Fruit fly (Drosophila melanogaster) whole organism, embryonic: ENCODE results near the gene mtsh.

Experiments used
- Adf1 ChIP-seq: fragments of 200-800 bp; sonication (Bioruptor generic); IDR thresholded peaks from 2 replicates; pipeline ENCODE4 v1.3.6; 2022; ENCODE audit warnings: missing biosample characterization, missing genetic modification characterization
- Atf-2 ChIP-seq: fragments of 200-800 bp; sonication (Bioruptor generic); optimal IDR thresholded peaks from 2 replicates; lab custom pipeline; 2016; ENCODE audit warnings: missing biosample characterization, missing genetic modification characterization
- BtbVII ChIP-seq: fragments of 200-800 bp; sonication (Bioruptor generic); optimal IDR thresholded peaks from 3 replicates; lab custom pipeline; 2017; ENCODE audit warnings: missing biosample characterization, mild to moderate bottlenecking, missing genetic modification characterization
- CG11398 ChIP-seq: fragments of 200-800 bp; sonication (Bioruptor generic); optimal IDR thresholded peaks from 2 replicates; lab custom pipeline; 2016; ENCODE audit warnings: missing biosample characterization, missing genetic modification characterization
- CG12219 ChIP-seq: fragments of 200-800 bp; sonication (Bioruptor generic); optimal IDR thresholded peaks from 3 replicates; lab custom pipeline; 2018; ENCODE audit warnings: missing biosample characterization, mild to moderate bottlenecking, missing genetic modification characterization
- CG14710 ChIP-seq: fragments of 200-800 bp; sonication (Bioruptor generic); optimal IDR thresholded peaks from 3 replicates; lab custom pipeline; 2019; ENCODE audit warnings: missing biosample characterization, mild to moderate bottlenecking, missing genetic modification characterization, moderate library complexity
- CG14965 ChIP-seq: fragments of 200-800 bp; sonication (Bioruptor generic); optimal IDR thresholded peaks from 2 replicates; lab custom pipeline; 2016; ENCODE audit warnings: missing biosample characterization, missing genetic modification characterization, borderline replicate concordance
- CG15269 ChIP-seq: fragments of 200-800 bp; sonication (Bioruptor generic); optimal IDR thresholded peaks from 2 replicates; lab custom pipeline; 2018; ENCODE audit warnings: missing biosample characterization, mild to moderate bottlenecking, missing genetic modification characterization, moderate library complexity
- CG15514 ChIP-seq: fragments of 200-800 bp; sonication (Bioruptor generic); optimal IDR thresholded peaks from 3 replicates; lab custom pipeline; 2017; ENCODE audit warnings: missing biosample characterization, missing genetic modification characterization, mild to moderate bottlenecking, moderate library complexity, missing genetic modification reagents
- CG1832 ChIP-seq: fragments of 200-800 bp; sonication (Bioruptor generic); optimal IDR thresholded peaks from 2 replicates; lab custom pipeline; 2017; ENCODE audit warnings: missing biosample characterization, mild to moderate bottlenecking, missing genetic modification characterization, inconsistent platforms
- CG2678 ChIP-seq: fragments of 200-800 bp; sonication (Bioruptor generic); optimal IDR thresholded peaks from 3 replicates; lab custom pipeline; 2019; ENCODE audit warnings: missing biosample characterization, mild to moderate bottlenecking, missing genetic modification characterization, moderate library complexity
- CG2875 ChIP-seq: fragments of 200-800 bp; sonication (Bioruptor generic); optimal IDR thresholded peaks from 2 replicates; lab custom pipeline; 2017; ENCODE audit warnings: missing biosample characterization, mild to moderate bottlenecking, missing genetic modification characterization, missing genetic modification reagents
- CG30403 ChIP-seq: fragments of 200-800 bp; sonication (Bioruptor generic); optimal IDR thresholded peaks from 3 replicates; lab custom pipeline; 2016; ENCODE audit warnings: missing biosample characterization, missing genetic modification characterization
- CG32772 ChIP-seq: fragments of 200-800 bp; sonication (Bioruptor generic); IDR thresholded peaks from 2 replicates; pipeline ENCODE4 v1.3.6; 2022; ENCODE audit warnings: missing biosample characterization, missing genetic modification characterization
- CG33557 ChIP-seq: fragments of 200-800 bp; sonication (Bioruptor generic); optimal IDR thresholded peaks from 2 replicates; lab custom pipeline; 2019; ENCODE audit warnings: missing biosample characterization, mild to moderate bottlenecking, missing genetic modification characterization, moderate library complexity
- CG3995 ChIP-seq: fragments of 200-800 bp; sonication (Bioruptor generic); optimal IDR thresholded peaks from 3 replicates; lab custom pipeline; 2016; ENCODE audit warnings: missing biosample characterization, missing genetic modification characterization
- CG6791 ChIP-seq: fragments of 200-800 bp; sonication (Bioruptor generic); IDR thresholded peaks from 3 replicates; pipeline ENCODE4 v1.3.6; 2022; ENCODE audit warnings: missing biosample characterization, missing genetic modification characterization; ENCODE audit not compliant: partially characterized antibody
- CG7271 ChIP-seq: fragments of 200-800 bp; sonication (Bioruptor generic); optimal IDR thresholded peaks from 2 replicates; lab custom pipeline; 2018; ENCODE audit warnings: missing biosample characterization, mild to moderate bottlenecking, missing genetic modification characterization, moderate library complexity
- CG7928 ChIP-seq: fragments of 200-800 bp; sonication (Bioruptor generic); optimal IDR thresholded peaks from 2 replicates; lab custom pipeline; 2017; ENCODE audit warnings: missing biosample characterization, mild to moderate bottlenecking, missing genetic modification characterization
- CG8359 ChIP-seq: fragments of 200-800 bp; sonication (Bioruptor generic); optimal IDR thresholded peaks from 2 replicates; lab custom pipeline; 2017; ENCODE audit warnings: missing biosample characterization, mild to moderate bottlenecking, missing genetic modification characterization, borderline replicate concordance
- CG8924 ChIP-seq: fragments of 200-800 bp; optimal IDR thresholded peaks from 3 replicates; lab custom pipeline; 2019; ENCODE audit warnings: missing biosample characterization, mild to moderate bottlenecking, missing genetic modification characterization, moderate library complexity
- CG9437 ChIP-seq: fragments of 200-800 bp; sonication (Bioruptor generic); optimal IDR thresholded peaks from 2 replicates; lab custom pipeline; 2018; ENCODE audit warnings: missing biosample characterization, mild to moderate bottlenecking, missing genetic modification characterization
- CG9727 ChIP-seq: fragments of 200-800 bp; sonication (Bioruptor generic); optimal IDR thresholded peaks from 3 replicates; lab custom pipeline; 2017; ENCODE audit warnings: missing biosample characterization, mild to moderate bottlenecking, missing genetic modification characterization
- CTCF ChIP-seq: fragments of 200-800 bp; sonication (Bioruptor generic); optimal IDR thresholded peaks from 2 replicates; lab custom pipeline; 2017; ENCODE audit warnings: missing biosample characterization, mild to moderate bottlenecking, missing genetic modification characterization, moderate library complexity
- CkIIα-i1 ChIP-seq: fragments of 200-800 bp; sonication (Bioruptor generic); IDR thresholded peaks from 2 replicates; pipeline ENCODE4 v1.3.6; 2022; ENCODE audit warnings: missing biosample characterization, missing genetic modification characterization
- Dad ChIP-seq: fragments of 200-800 bp; sonication (Bioruptor generic); optimal IDR thresholded peaks from 3 replicates; lab custom pipeline; 2016; ENCODE audit warnings: missing biosample characterization, missing genetic modification characterization
- Doc3 ChIP-seq: fragments of 200-800 bp; sonication (Bioruptor generic); IDR thresholded peaks from 3 replicates; pipeline ENCODE4 v1.3.6; 2022; ENCODE audit warnings: missing biosample characterization, missing genetic modification characterization; ENCODE audit not compliant: partially characterized antibody
- Drgx ChIP-seq: fragments of 200-800 bp; sonication (Bioruptor generic); IDR thresholded peaks from 2 replicates; pipeline ENCODE4 v1.3.6; 2022; ENCODE audit warnings: missing biosample characterization, missing genetic modification characterization
- E2f1 ChIP-seq: fragments of 200-800 bp; sonication (Bioruptor generic); IDR thresholded peaks from 2 replicates; pipeline ENCODE4 v1.3.6; 2022; ENCODE audit warnings: missing biosample characterization, missing genetic modification characterization
- H2.0 ChIP-seq: fragments of 200-800 bp; sonication (Bioruptor generic); IDR thresholded peaks from 2 replicates; pipeline ENCODE4 v1.3.6; 2022; ENCODE audit warnings: missing biosample characterization, missing genetic modification characterization
- Hr3 ChIP-seq: fragments of 200-800 bp; sonication (Bioruptor generic); optimal IDR thresholded peaks from 3 replicates; lab custom pipeline; 2016; ENCODE audit warnings: missing biosample characterization, missing genetic modification characterization
- MBD-R2 ChIP-seq: fragments of 200-800 bp; sonication (Bioruptor generic); IDR thresholded peaks from 2 replicates; pipeline ENCODE4 v1.3.6; 2022; ENCODE audit warnings: missing biosample characterization, missing genetic modification characterization
- Myb ChIP-seq: fragments of 200-800 bp; sonication (Bioruptor generic); optimal IDR thresholded peaks from 2 replicates; lab custom pipeline; 2016; ENCODE audit warnings: missing biosample characterization, missing genetic modification characterization
- Nf-YA ChIP-seq: fragments of 200-800 bp; sonication (Bioruptor generic); IDR thresholded peaks from 2 replicates; pipeline ENCODE4 v1.3.6; 2022; ENCODE audit warnings: missing biosample characterization, missing genetic modification characterization
- aop ChIP-seq: fragments of 200-800 bp; sonication (Bioruptor generic); IDR thresholded peaks from 2 replicates; pipeline ENCODE4 v1.3.6; 2022; ENCODE audit warnings: missing biosample characterization, missing genetic modification characterization
- bbx ChIP-seq: fragments of 200-800 bp; sonication (Bioruptor generic); IDR thresholded peaks from 2 replicates; pipeline ENCODE4 v1.3.6; 2022; ENCODE audit warnings: missing biosample characterization, missing genetic modification characterization; ENCODE audit not compliant: partially characterized antibody
- cad ChIP-seq: fragments of >200 bp; optimal IDR thresholded peaks from 2 replicates; lab custom pipeline; 2017; ENCODE audit warnings: missing biosample characterization, missing genetic modification characterization
- cas ChIP-seq: fragments of 200-800 bp; sonication (Bioruptor generic); IDR thresholded peaks from 2 replicates; pipeline ENCODE4 v1.3.6; 2022; ENCODE audit warnings: missing biosample characterization, missing genetic modification characterization
- cg ChIP-seq: fragments of 200-800 bp; sonication (Bioruptor generic); optimal IDR thresholded peaks from 3 replicates; lab custom pipeline; 2019; ENCODE audit warnings: missing biosample characterization, mild to moderate bottlenecking, missing genetic modification characterization, moderate library complexity
- ci ChIP-seq: fragments of 200-800 bp; sonication (Bioruptor generic); IDR thresholded peaks from 3 replicates; pipeline ENCODE4 v1.3.6; 2022; ENCODE audit warnings: missing biosample characterization, missing genetic modification characterization
- gfzf ChIP-seq: fragments of 200-800 bp; sonication (Bioruptor generic); optimal IDR thresholded peaks from 2 replicates; lab custom pipeline; 2016; ENCODE audit warnings: missing biosample characterization, mild to moderate bottlenecking, missing genetic modification characterization, moderate library complexity
- hkb ChIP-seq, 2 experiments: fragments of 200-800 bp in 1 of 2; fragments of >200 bp in 1 of 2; sonication (Bioruptor generic) in 1 of 2; IDR thresholded peaks in 1 of 2; optimal IDR thresholded peaks in 1 of 2; 2 replicates each; pipeline versions ENCODE4 v1.3.6 to Lab custom; 2017 to 2022; ENCODE audit warnings: missing biosample characterization in 1 of 2, missing genetic modification characterization in 1 of 2
- nerfin-2 ChIP-seq: fragments of 200-800 bp; sonication (Bioruptor generic); IDR thresholded peaks from 2 replicates; pipeline ENCODE4 v1.3.6; 2022; ENCODE audit warnings: missing biosample characterization, missing genetic modification characterization; ENCODE audit not compliant: partially characterized antibody
- phol ChIP-seq: fragments of 200-800 bp; sonication (Bioruptor generic); optimal IDR thresholded peaks from 3 replicates; lab custom pipeline; 2018; ENCODE audit warnings: missing biosample characterization, mild to moderate bottlenecking, missing genetic modification characterization, moderate library complexity
- pnt ChIP-seq: fragments of 200-800 bp; sonication (Bioruptor generic); optimal IDR thresholded peaks from 3 replicates; lab custom pipeline; 2016; ENCODE audit warnings: missing biosample characterization, missing genetic modification characterization
- pum ChIP-seq: fragments of 200-800 bp; sonication (Bioruptor generic); optimal IDR thresholded peaks from 2 replicates; lab custom pipeline; 2016; ENCODE audit warnings: missing biosample characterization, missing genetic modification characterization
- salm ChIP-seq: fragments of 200-800 bp; sonication (Bioruptor generic); optimal IDR thresholded peaks from 2 replicates; lab custom pipeline; 2018; ENCODE audit warnings: missing biosample characterization, mild to moderate bottlenecking, missing genetic modification characterization
- stc ChIP-seq: fragments of 200-800 bp; sonication (Bioruptor generic); IDR thresholded peaks from 2 replicates; pipeline ENCODE4 v1.3.6; 2022; ENCODE audit warnings: missing biosample characterization, missing genetic modification characterization
- toy ChIP-seq: fragments of 200-800 bp; sonication (Bioruptor generic); IDR thresholded peaks from 2 replicates; pipeline ENCODE4 v1.3.6; 2022; ENCODE audit warnings: missing biosample characterization, missing genetic modification characterization
- trem ChIP-seq: fragments of 200-800 bp; optimal IDR thresholded peaks from 3 replicates; lab custom pipeline; 2019; ENCODE audit warnings: missing biosample characterization, mild to moderate bottlenecking, missing genetic modification characterization, moderate library complexity

The mtsh gene

DNA sequence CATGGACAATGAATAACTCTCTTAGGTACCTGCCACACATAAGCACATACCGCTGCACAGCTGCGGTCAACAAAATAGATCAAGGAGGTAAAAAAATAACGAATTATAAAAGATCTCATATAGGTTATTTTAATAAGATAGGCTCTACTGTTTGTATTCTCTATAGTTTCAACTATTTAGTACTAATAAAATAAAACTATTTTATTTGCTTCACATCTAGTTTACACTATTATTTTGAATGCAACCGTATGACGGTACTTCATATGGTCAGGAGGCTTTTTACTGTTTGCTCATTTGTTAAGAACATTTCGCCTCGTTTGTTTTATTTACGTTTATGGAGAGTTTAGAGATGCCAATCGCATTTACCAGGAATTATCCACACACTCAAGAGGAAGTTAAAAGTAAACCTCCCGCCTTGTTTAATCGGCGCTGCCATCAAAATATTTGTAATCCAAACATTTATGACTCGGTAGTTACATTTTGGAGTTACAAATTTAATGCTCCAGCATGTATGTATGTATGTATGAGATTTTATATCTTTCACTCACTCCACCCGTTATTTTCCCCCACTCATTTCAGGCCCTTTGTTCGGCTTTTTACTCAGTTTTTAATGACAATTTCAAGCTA is 44.6 kb downstream of the mtsh start (continued):
- peak; percentile 37; the same call in 1 of the 2 replicates for TF ChIP-seq E2f1
- TF ChIP-seq toy (GFP tag; lab: Robert Waterston, UW), result no peak
- TF ChIP-seq CG6791 (GFP tag; lab: Robert Waterston, UW), result no peak
- TF ChIP-seq bbx (GFP tag; lab: Robert Waterston, UW), result no peak
- TF ChIP-seq Dad (GFP tag; lab: Kevin White, UChicago), result no peak
- TF ChIP-seq BtbVII (GFP tag; lab: Kevin White, UChicago), result peak; percentile 22
- peak; percentile 46 for TF ChIP-seq CG8359
- TF ChIP-seq Adf1, result no peak
- no peak for TF ChIP-seq hkb (optimal IDR thresholded peaks at IDR 0.05; lab: Kevin White, UChicago)
- TF ChIP-seq hkb (GFP tag; IDR thresholded peaks at IDR 0.05; lab: Robert Waterston, UW), result peak; percentile 69
- no peak for TF ChIP-seq CG3995 (GFP tag; lab: Kevin White, UChicago)
- no peak for TF ChIP-seq cg (GFP tag; lab: Kevin White, UChicago)
- TF ChIP-seq CG9437 (GFP tag; lab: Kevin White, UChicago), result peak; percentile 49
- no peak for TF ChIP-seq Nf-YA
- peak; percentile 37 for TF ChIP-seq salm (tag; lab: Kevin White, UChicago)
- peak; percentile 30; the same call in 1 of the 2 replicates for TF ChIP-seq MBD-R2 (GFP tag; lab: Robert Waterston, UW)
- TF ChIP-seq CG7928 (GFP tag; lab: Kevin White, UChicago), result no peak
- no peak for TF ChIP-seq cas (GFP tag; lab: Robert Waterston, UW)
- no peak for TF ChIP-seq CG1832 (GFP tag; lab: Kevin White, UChicago)
- TF ChIP-seq CG11398, result no peak
- TF ChIP-seq ci (GFP tag; lab: Robert Waterston, UW), result peak; percentile 85
- TF ChIP-seq CG7271 (tag; lab: Kevin White, UChicago), result peak; percentile 85
- TF ChIP-seq CG12219 (GFP tag; lab: Kevin White, UChicago), result peak; percentile 61
- TF ChIP-seq CTCF (GFP tag; lab: Kevin White, UChicago), result no peak
- TF ChIP-seq Doc3, result no peak
- TF ChIP-seq CG8924, result peak; percentile 90
- peak; percentile 64 for TF ChIP-seq CG33557 (GFP tag; lab: Kevin White, UChicago)
- TF ChIP-seq CG14710 (tag; lab: Kevin White, UChicago), result peak; percentile 79
- TF ChIP-seq stc, result peak; percentile 61; the same call in 1 of the 2 replicates
- peak; percentile 70 for TF ChIP-seq CG30403 (GFP tag; lab: Kevin White, UChicago)
- TF ChIP-seq H2.0 (GFP tag; lab: Robert Waterston, UW), result peak; percentile 56
- no peak for TF ChIP-seq CG15514 (GFP tag; lab: Kevin White, UChicago)
- TF ChIP-seq cad (GFP tag; lab: Kevin White, UChicago), result no peak
- peak; percentile 80 for TF ChIP-seq trem
- peak; percentile 74 for TF ChIP-seq CG15269 (tag; lab: Kevin White, UChicago)
- TF ChIP-seq CkIIα-i1 (GFP tag; lab: Robert Waterston, UW), result no peak
- peak; percentile 86 for TF ChIP-seq CG9727
- no peak for TF ChIP-seq nerfin-2 (GFP tag; lab: Robert Waterston, UW)
- peak; percentile 44 for TF ChIP-seq Hr3
- TF ChIP-seq aop (GFP tag; lab: Robert Waterston, UW), result no peak
- TF ChIP-seq phol (tag; lab: Kevin White, UChicago), result peak; percentile 78
- TF ChIP-seq Atf-2 (GFP tag; lab: Kevin White, UChicago), result no peak
- no peak for TF ChIP-seq pnt
- TF ChIP-seq CG2678 (tag; lab: Kevin White, UChicago), result peak; percentile 75
- TF ChIP-seq Myb, result no peak
- TF ChIP-seq CG14965 (GFP tag; lab: Kevin White, UChicago), result no peak
- peak; percentile 77 for TF ChIP-seq Drgx (GFP tag; lab: Robert Waterston, UW)
- no peak for TF ChIP-seq gfzf (GFP tag; lab: Kevin White, UChicago)
- peak; percentile 65 for TF ChIP-seq CG2875 (GFP tag; lab: Kevin White, UChicago)
- no peak for TF ChIP-seq pum (GFP tag; lab: Kevin White, UChicago)
- TF ChIP-seq CG32772 (GFP tag; lab: Robert Waterston, UW), result peak; percentile 57
